Fruit fly (Drosophila melanogaster): ENCODE data around the gene squ.

squ gene

DNA sequence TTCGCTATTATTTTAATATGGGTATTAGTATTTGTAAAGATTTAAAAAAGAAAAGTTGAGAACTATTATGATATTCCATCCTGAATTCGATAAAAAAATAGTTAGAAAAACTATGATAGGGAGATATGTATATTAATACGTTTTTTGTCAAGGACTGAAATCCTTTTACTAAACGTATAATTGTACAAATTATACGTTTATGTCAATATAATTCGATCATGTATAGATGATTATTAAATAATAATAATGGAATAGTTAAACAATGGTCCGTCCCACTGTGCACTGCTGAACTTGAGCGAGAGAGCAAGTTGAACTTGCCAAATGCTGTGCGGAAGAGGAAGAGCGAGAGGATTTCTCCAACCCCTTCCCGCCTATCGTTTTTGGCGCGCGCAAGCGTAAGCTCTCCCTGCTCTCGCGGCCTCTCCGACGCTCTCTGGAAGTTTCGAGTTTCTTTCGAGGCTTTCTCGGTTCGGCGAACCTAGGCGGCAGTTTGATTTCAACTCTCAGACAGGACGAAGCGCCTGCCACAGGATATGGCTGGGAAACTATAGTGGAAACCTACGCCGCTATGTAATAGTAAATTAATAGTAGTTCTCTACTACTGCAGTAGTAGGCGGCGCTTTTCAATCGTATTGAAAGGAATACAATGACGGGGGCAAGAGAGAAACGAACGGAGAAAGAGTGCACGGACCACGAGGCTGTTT lies 5.2 kb downstream of the squ start (continued):
- TF ChIP-seq usp (GFP tag; optimal IDR thresholded peaks at IDR 0.05) (no peak), CG11560 (tag; IDR thresholded peaks at IDR 0.05) (no peak), CG7271 (tag; optimal IDR thresholded peaks at IDR 0.05) (no peak), CG6791 (GFP tag; IDR thresholded peaks at IDR 0.05; ENCODE audit: partially characterized antibody) (no peak), H2.0 (GFP tag; IDR thresholded peaks at IDR 0.05) (no peak), unc-4 (GFP tag; IDR thresholded peaks at IDR 0.05; ENCODE audit: partially characterized antibody) (no peak), Dek (tag; optimal IDR thresholded peaks at IDR 0.05) (peak; percentile 45), PHDP (tag; optimal IDR thresholded peaks at IDR 0.05) (peak; percentile 80), psq (GFP tag; optimal IDR thresholded peaks at IDR 0.05) (no peak), Atf3 (GFP tag; optimal IDR thresholded peaks at IDR 0.05) (no peak), fru (optimal IDR thresholded peaks at IDR 0.05) (no peak), Myb (GFP tag; optimal IDR thresholded peaks at IDR 0.05) (no peak), Xrp1 (GFP tag; IDR thresholded peaks at IDR 0.05) (no peak), CG14860 (GFP tag; IDR thresholded peaks at IDR 0.05; ENCODE audit: partially characterized antibody) (no peak), vnd (GFP tag; IDR thresholded peaks at IDR 0.05; ENCODE audit: partially characterized antibody) (no peak), CG16779 (GFP tag; IDR thresholded peaks at IDR 0.05) (no peak), CG5953 (GFP tag; IDR thresholded peaks at IDR 0.05) (no peak), CG4404 (GFP tag; IDR thresholded peaks at IDR 0.05) (no peak), CG4617 (GFP tag; optimal IDR thresholded peaks at IDR 0.05; ENCODE audit: borderline replicate concordance) (no peak), sob (GFP tag; IDR thresholded peaks at IDR 0.05) (no peak), HLH3B (GFP tag; IDR thresholded peaks at IDR 0.05) (no peak), bigmax (GFP tag; optimal IDR thresholded peaks at IDR 0.05) (no peak), CG32772 (GFP tag; IDR thresholded peaks at IDR 0.05) (0 out of 2 replicates have a peak, but pooled peaks have one; percentile 4), Doc2 (GFP tag; IDR thresholded peaks at IDR 0.05) (no peak), sug (tag; optimal IDR thresholded peaks at IDR 0.05) (peak; percentile 62), CG30403 (GFP tag; optimal IDR thresholded peaks at IDR 0.05) (peak; percentile 69), CG2678 (tag; optimal IDR thresholded peaks at IDR 0.05) (peak; percentile 89), rib (GFP tag; IDR thresholded peaks at IDR 0.05) (no peak), CG4328 (GFP tag; optimal IDR thresholded peaks at IDR 0.05) (peak; percentile 6), tll (GFP tag; optimal IDR thresholded peaks at IDR 0.05) (no peak), CG15479 (GFP tag; optimal IDR thresholded peaks at IDR 0.05) (no peak), Tbp (GFP tag; optimal IDR thresholded peaks at IDR 0.05) (no peak), sr (GFP tag; IDR thresholded peaks at IDR 0.05) (no peak), Antp (GFP tag; optimal IDR thresholded peaks at IDR 0.05) (no peak), CG7786 (GFP tag; optimal IDR thresholded peaks at IDR 0.05) (no peak), Nf-YB (GFP tag; optimal IDR thresholded peaks at IDR 0.05) (peak; percentile 60), CG9609 (GFP tag; optimal IDR thresholded peaks at IDR 0.05) (no peak), crp (GFP tag; optimal IDR thresholded peaks at IDR 0.05) (no peak), pita (GFP tag; optimal IDR thresholded peaks at IDR 0.05) (no peak), chinmo (GFP tag; IDR thresholded peaks at IDR 0.05; ENCODE audit: partially characterized antibody) (no peak), B-H1 (GFP tag; IDR thresholded peaks at IDR 0.05) (no peak; the same call in 2 of the 3 replicates), CG6854 (GFP tag; optimal IDR thresholded peaks at IDR 0.05) (peak; percentile 34), btn (GFP tag; optimal IDR thresholded peaks at IDR 0.05) (no peak), repo (GFP tag; optimal IDR thresholded peaks at IDR 0.05) (no peak), mld (GFP tag; IDR thresholded peaks at IDR 0.05; ENCODE audit: partially characterized antibody) (no peak), tin (GFP tag; optimal IDR thresholded peaks at IDR 0.05) (no peak), bsh (GFP tag; optimal IDR thresholded peaks at IDR 0.05) (peak; percentile 61), jigr1 (GFP tag; IDR thresholded peaks at IDR 0.05) (no peak), CG18764 (GFP tag; optimal IDR thresholded peaks at IDR 0.05) (no peak), gfzf (GFP tag; optimal IDR thresholded peaks at IDR 0.05) (no peak)

Measured in whole organism, embryonic.